Worm (Caenorhabditis elegans) whole organism, L1 larva: ENCODE measurements around the gene ubc-17.

Experiments
- ceh-82 ChIP-seq, 3 experiments: fragments of 150-350 bp in 1 of 3; sonication (generic microtip) in 2 of 3; optimal IDR thresholded peaks; 2 replicates each; lab custom pipeline; 2014 to 2017; ENCODE audit warnings: missing biosample characterization in 3 of 3, missing genetic modification characterization in 3 of 3
- efl-1 ChIP-seq, 4 experiments: fragments of 150-350 bp; optimal IDR thresholded peaks in 3 of 4; peaks in 1 of 4; 1 replicate in 1 of 4; 2 replicates in 3 of 4; lab custom pipeline; 2014; ENCODE audit warnings: missing biosample characterization in 2 of 4, missing genetic modification characterization in 2 of 4, missing genetic modification reagents in 2 of 4
- ets-5 ChIP-seq: fragments of 200-800 bp; sonication (Bioruptor generic); IDR thresholded peaks from 2 replicates; pipeline ENCODE4 v1.3.6; 2022; ENCODE audit warnings: missing genetic modification characterization, missing compliant biosample characterization
- lin-39 ChIP-seq: fragments of 150-350 bp; optimal IDR thresholded peaks from 2 replicates; lab custom pipeline; 2014; ENCODE audit warnings: missing biosample characterization, missing genetic modification reagents, missing genetic modification characterization
- lsy-2 ChIP-seq, 2 experiments: fragments of 150-350 bp; optimal IDR thresholded peaks; 2 replicates each; lab custom pipeline; 2014; ENCODE audit warnings: missing biosample characterization in 2 of 2, missing genetic modification characterization in 2 of 2
- nhr-19 ChIP-seq: fragments of 200-800 bp; sonication (Bioruptor generic); conservative IDR thresholded peaks from 2 replicates; pipeline ENCODE4 v1.3.6; 2022; ENCODE audit warnings: missing genetic modification characterization, missing compliant biosample characterization
- nhr-77 ChIP-seq: fragments of 150-350 bp; optimal IDR thresholded peaks from 2 replicates; lab custom pipeline; 2014; ENCODE audit warnings: missing biosample characterization, missing genetic modification characterization
- skn-1 ChIP-seq: fragments of 150-350 bp; optimal IDR thresholded peaks from 2 replicates; lab custom pipeline; 2014; ENCODE audit warnings: missing biosample characterization, missing genetic modification characterization
- tbx-2 ChIP-seq: sonication (generic microtip); optimal IDR thresholded peaks from 2 replicates; lab custom pipeline; 2016; ENCODE audit warnings: missing genetic modification characterization, missing compliant biosample characterization

DNA sequence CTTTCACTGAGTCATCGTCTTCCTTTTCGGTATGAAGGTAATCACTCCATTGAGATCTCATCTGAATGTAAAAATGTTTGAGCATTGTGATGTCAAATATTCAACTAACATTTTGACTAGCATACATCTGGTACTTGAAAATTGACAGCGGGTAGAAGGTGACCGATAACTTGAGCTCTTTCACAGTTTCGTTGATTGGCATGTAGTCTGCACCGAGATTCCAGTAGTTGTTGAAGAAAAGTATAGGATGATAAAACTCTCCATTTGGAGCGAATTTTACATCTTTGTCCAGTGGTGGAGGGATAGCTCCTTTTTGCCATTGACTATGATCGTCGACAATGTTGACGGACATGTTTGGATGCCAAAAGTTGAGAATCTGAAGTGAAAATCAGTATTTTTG is 48.7 kb downstream of the ubc-17 start:
- TF ChIP-seq nhr-77 (tag; lab: Kevin White, UChicago) (no peak), lsy-2 (tag; optimal IDR thresholded peaks at IDR 0.05; lab: Kevin White, UChicago) (no peak), skn-1 (tag; lab: Kevin White, UChicago) (no peak), efl-1 (optimal IDR thresholded peaks at IDR 0.05; lab: Kevin White, UChicago) (no peak), efl-1 (GFP tag; optimal IDR thresholded peaks at IDR 0.05 in 1 of 2; lab: Kevin White, UChicago) (peak in 1 of 2 experiments; percentile 84), ets-5 (GFP tag; lab: Robert Waterston, UW) (no peak), nhr-19 (GFP tag; lab: Robert Waterston, UW) (no peak), ceh-82 (tag; optimal IDR thresholded peaks at IDR 0.05; lab: Kevin White, UChicago) (no peak), lin-39 (tag; lab: Kevin White, UChicago) (no peak), tbx-2 (no peak)
